Worm (Caenorhabditis elegans) whole organism, L1 larva: ENCODE data around the gene F22B5.5.

Experiments used
- C16A3.4 ChIP-seq: fragments of 150-350 bp; optimal IDR thresholded peaks from 2 replicates; lab custom pipeline; 2014; ENCODE audit warnings: missing biosample characterization, missing genetic modification characterization
- F16B12.6 ChIP-seq: fragments of 150-350 bp; optimal IDR thresholded peaks from 2 replicates; lab custom pipeline; 2014; ENCODE audit warnings: missing biosample characterization, missing genetic modification characterization
- aha-1 ChIP-seq: fragments of 150-350 bp; optimal IDR thresholded peaks from 2 replicates; lab custom pipeline; 2014; ENCODE audit warnings: missing biosample characterization, missing genetic modification characterization
- alr-1 ChIP-seq: fragments of 200-800 bp; sonication (Bioruptor generic); optimal IDR thresholded peaks from 2 replicates; lab custom pipeline; 2018; ENCODE audit warnings: borderline replicate concordance, mild to moderate bottlenecking, missing genetic modification characterization, missing compliant biosample characterization
- blmp-1 ChIP-seq: fragments of 150-350 bp; optimal IDR thresholded peaks from 2 replicates; lab custom pipeline; 2014; ENCODE audit warnings: missing biosample characterization, missing genetic modification characterization
- ceh-82 ChIP-seq, 3 experiments: fragments of 150-350 bp in 1 of 3; sonication (generic microtip) in 2 of 3; optimal IDR thresholded peaks; 2 replicates each; lab custom pipeline; 2014 to 2017; ENCODE audit warnings: missing biosample characterization in 3 of 3, missing genetic modification characterization in 3 of 3
- dpl-1 ChIP-seq, 3 experiments: fragments of 150-350 bp in 2 of 3; sonication (generic microtip) in 1 of 3; optimal IDR thresholded peaks; 2 replicates each; lab custom pipeline; 2014 to 2017; ENCODE audit warnings: missing biosample characterization in 3 of 3, missing genetic modification characterization in 3 of 3, missing genetic modification reagents in 3 of 3
- efl-1 ChIP-seq, 4 experiments: fragments of 150-350 bp; optimal IDR thresholded peaks in 3 of 4; peaks in 1 of 4; 1 replicate in 1 of 4; 2 replicates in 3 of 4; lab custom pipeline; 2014; ENCODE audit warnings: missing biosample characterization in 2 of 4, missing genetic modification characterization in 2 of 4, missing genetic modification reagents in 2 of 4
- elt-2 ChIP-seq: sonication (generic microtip); optimal IDR thresholded peaks from 2 replicates; lab custom pipeline; 2016; ENCODE audit warnings: missing genetic modification characterization, mild to moderate bottlenecking, inconsistent platforms, missing compliant biosample characterization, missing genetic modification reagents
- ets-5 ChIP-seq: fragments of 200-800 bp; sonication (Bioruptor generic); IDR thresholded peaks from 2 replicates; pipeline ENCODE4 v1.3.6; 2022; ENCODE audit warnings: missing genetic modification characterization, missing compliant biosample characterization
- fkh-4 ChIP-seq: sonication (generic microtip); optimal IDR thresholded peaks from 2 replicates; lab custom pipeline; 2016; ENCODE audit warnings: missing compliant biosample characterization, missing genetic modification characterization, borderline replicate concordance
- fkh-8 ChIP-seq: sonication (generic microtip); optimal IDR thresholded peaks from 2 replicates; lab custom pipeline; 2016; ENCODE audit warnings: mild to moderate bottlenecking, missing genetic modification characterization, missing compliant biosample characterization
- fos-1 ChIP-seq: fragments of 150-350 bp; optimal IDR thresholded peaks from 2 replicates; lab custom pipeline; 2014; ENCODE audit warnings: missing biosample characterization, missing genetic modification characterization
- grh-1 ChIP-seq: fragments of 200-800 bp; sonication (Bioruptor generic); IDR thresholded peaks from 2 replicates; pipeline ENCODE4 v1.3.6; 2022; ENCODE audit warnings: missing genetic modification reagents, missing genetic modification characterization, missing compliant biosample characterization
- irx-1 ChIP-seq: sonication (generic microtip); optimal IDR thresholded peaks from 2 replicates; lab custom pipeline; 2016; ENCODE audit warnings: missing genetic modification characterization, missing compliant biosample characterization
- isw-1 ChIP-seq: fragments of 200-800 bp; sonication (Bioruptor generic); IDR thresholded peaks from 2 replicates; pipeline ENCODE4 v1.3.6; 2022; ENCODE audit warnings: missing genetic modification characterization, missing compliant biosample characterization
- lin-14 ChIP-seq: fragments of 200-800 bp; sonication (Bioruptor generic); optimal IDR thresholded peaks from 2 replicates; lab custom pipeline; 2018; ENCODE audit warnings: mild to moderate bottlenecking, missing genetic modification characterization, moderate library complexity, missing compliant biosample characterization
- lin-35 ChIP-seq, 2 experiments: fragments of 150-350 bp; optimal IDR thresholded peaks; 2 replicates each; lab custom pipeline; 2014; ENCODE audit warnings: missing biosample characterization in 2 of 2, missing genetic modification characterization in 2 of 2, missing genetic modification reagents in 2 of 2
- lsy-2 ChIP-seq, 2 experiments: fragments of 150-350 bp; optimal IDR thresholded peaks; 2 replicates each; lab custom pipeline; 2014; ENCODE audit warnings: missing biosample characterization in 2 of 2, missing genetic modification characterization in 2 of 2
- mab-9 ChIP-seq: fragments of 200-800 bp; sonication (Bioruptor generic); IDR thresholded peaks from 2 replicates; pipeline ENCODE4 v1.3.6; 2022; ENCODE audit warnings: missing genetic modification reagents, missing genetic modification characterization, missing compliant biosample characterization
- mef-2 ChIP-seq: fragments of 150-350 bp; optimal IDR thresholded peaks from 2 replicates; lab custom pipeline; 2014; ENCODE audit warnings: missing biosample characterization, missing genetic modification characterization
- mep-1 ChIP-seq: fragments of 150-350 bp; optimal IDR thresholded peaks from 2 replicates; lab custom pipeline; 2014; ENCODE audit warnings: missing biosample characterization, missing genetic modification characterization
- nhr-11 ChIP-seq: fragments of 150-350 bp; optimal IDR thresholded peaks from 2 replicates; lab custom pipeline; 2014; ENCODE audit warnings: missing biosample characterization, missing genetic modification characterization
- nhr-20 ChIP-seq: sonication (generic microtip); optimal IDR thresholded peaks from 2 replicates; lab custom pipeline; 2016; ENCODE audit warnings: mild to moderate bottlenecking, missing genetic modification characterization, missing compliant biosample characterization
- nhr-28 ChIP-seq: fragments of 150-350 bp; optimal IDR thresholded peaks from 2 replicates; lab custom pipeline; 2014; ENCODE audit warnings: missing biosample characterization, missing genetic modification characterization
- nhr-47 ChIP-seq: sonication (generic microtip); optimal IDR thresholded peaks from 2 replicates; lab custom pipeline; 2016; ENCODE audit warnings: mild to moderate bottlenecking, missing genetic modification characterization, moderate library complexity, missing compliant biosample characterization
- nhr-76 ChIP-seq: sonication (generic microtip); optimal IDR thresholded peaks from 2 replicates; lab custom pipeline; 2017; ENCODE audit warnings: missing biosample characterization, missing genetic modification characterization
- nhr-84 ChIP-seq: sonication (generic microtip); optimal IDR thresholded peaks from 2 replicates; lab custom pipeline; 2017; ENCODE audit warnings: missing biosample characterization, missing genetic modification characterization
- nhr-85 ChIP-seq: sonication (generic microtip); peaks from one replicate; lab custom pipeline; 2016; ENCODE audit warnings: missing genetic modification characterization, inconsistent platforms, missing compliant biosample characterization
- pqm-1 ChIP-seq: sonication (generic microtip); optimal IDR thresholded peaks from 3 replicates; lab custom pipeline; 2017; ENCODE audit warnings: missing biosample characterization, missing genetic modification characterization
- snu-23 ChIP-seq: sonication (generic microtip); optimal IDR thresholded peaks from 2 replicates; lab custom pipeline; 2016; ENCODE audit warnings: missing genetic modification characterization, missing compliant biosample characterization
- sox-4 ChIP-seq: sonication (generic microtip); optimal IDR thresholded peaks from 2 replicates; lab custom pipeline; 2016; ENCODE audit warnings: missing genetic modification characterization, missing compliant biosample characterization
- sptf-1 ChIP-seq: fragments of 150-350 bp; optimal IDR thresholded peaks from 2 replicates; lab custom pipeline; 2014; ENCODE audit warnings: missing biosample characterization, missing genetic modification characterization
- sup-37 ChIP-seq: fragments of 200-800 bp; sonication (Bioruptor generic); optimal IDR thresholded peaks from 2 replicates; lab custom pipeline; 2018; ENCODE audit warnings: mild to moderate bottlenecking, missing genetic modification characterization, missing compliant biosample characterization
- tbx-2 ChIP-seq: sonication (generic microtip); optimal IDR thresholded peaks from 2 replicates; lab custom pipeline; 2016; ENCODE audit warnings: missing genetic modification characterization, missing compliant biosample characterization
- tlp-1 ChIP-seq: fragments of 150-350 bp; optimal IDR thresholded peaks from 2 replicates; lab custom pipeline; 2014; ENCODE audit warnings: missing biosample characterization, missing genetic modification characterization
- unc-130 ChIP-seq: fragments of 150-350 bp; optimal IDR thresholded peaks from 2 replicates; lab custom pipeline; 2017; ENCODE audit warnings: missing biosample characterization, missing genetic modification characterization, inconsistent platforms
- unc-86 ChIP-seq: sonication (generic microtip); optimal IDR thresholded peaks from 2 replicates; lab custom pipeline; 2016; ENCODE audit warnings: missing genetic modification characterization, missing compliant biosample characterization
- vab-15 ChIP-seq: sonication (generic microtip); optimal IDR thresholded peaks from 2 replicates; lab custom pipeline; 2017; ENCODE audit warnings: missing genotype, mild to moderate bottlenecking, missing genetic modification characterization, missing compliant biosample characterization
- xbp-1 ChIP-seq: sonication (generic microtip); optimal IDR thresholded peaks from 2 replicates; lab custom pipeline; 2016; ENCODE audit warnings: missing genetic modification characterization, missing compliant biosample characterization
- zag-1 ChIP-seq: fragments of 150-350 bp; optimal IDR thresholded peaks from 2 replicates; lab custom pipeline; 2014; ENCODE audit warnings: missing biosample characterization, missing genetic modification characterization
- ztf-4 ChIP-seq: fragments of 150-350 bp; optimal IDR thresholded peaks from 2 replicates; lab custom pipeline; 2014; ENCODE audit warnings: missing biosample characterization, missing genetic modification characterization

Gene F22B5.5

DNA sequence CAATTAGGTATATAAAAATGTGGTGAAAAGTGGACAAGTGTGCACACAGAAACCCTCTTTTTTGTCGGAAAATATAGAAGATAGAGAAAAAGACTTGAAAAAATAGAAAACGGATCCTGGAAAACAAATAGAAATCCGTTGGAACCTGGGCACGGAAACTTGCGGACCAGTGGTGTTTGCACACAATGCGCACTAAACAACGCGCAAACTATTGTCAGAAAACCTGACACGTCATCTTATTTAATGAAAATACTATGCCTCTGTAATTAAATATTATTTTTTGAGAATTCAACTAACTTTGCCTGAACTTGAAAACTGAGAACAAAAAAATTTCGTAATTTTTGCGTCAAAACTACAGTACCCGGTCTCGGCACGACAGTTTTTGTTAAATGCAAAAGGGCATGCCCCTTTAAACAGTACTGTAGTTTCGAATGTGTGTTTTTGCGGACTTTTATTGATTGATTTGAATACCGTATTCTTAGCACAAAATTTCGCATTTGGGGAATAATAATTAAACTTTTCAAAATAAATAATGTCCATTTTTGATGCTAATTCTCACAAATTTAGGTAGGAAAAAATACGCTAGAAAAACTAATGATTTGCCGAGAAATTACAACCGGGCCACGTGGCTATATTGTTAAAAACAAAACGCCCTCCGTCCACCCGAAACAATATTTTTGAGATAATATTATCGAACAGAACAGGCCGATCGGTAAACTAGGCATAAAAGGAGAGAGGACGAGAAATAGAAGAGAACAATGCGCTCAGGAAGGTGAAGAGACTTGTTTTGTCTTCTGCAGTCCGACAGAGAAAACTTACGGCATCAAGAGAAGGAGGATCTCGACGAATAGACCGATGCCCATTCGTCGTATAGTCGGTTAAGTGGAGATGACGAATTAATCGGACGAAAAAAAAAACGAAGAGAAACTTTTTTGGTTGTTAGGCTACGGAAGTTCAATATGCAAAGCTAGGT, 25.2 kb downstream of the F22B5.5 start:
- no peak for TF ChIP-seq fkh-8 (tag; lab: Kevin White, UChicago)
- no peak for TF ChIP-seq grh-1 (GFP tag; lab: Robert Waterston, UW)
- TF ChIP-seq snu-23 (GFP tag; lab: Kevin White, UChicago): peak; percentile 36
- TF ChIP-seq efl-1 (optimal IDR thresholded peaks at IDR 0.05; lab: Kevin White, UChicago): peak; percentile 12 to 40
- TF ChIP-seq efl-1 (GFP tag; optimal IDR thresholded peaks at IDR 0.05 in 1 of 2; lab: Kevin White, UChicago): peak in 1 of 2 experiments; percentile 26
- TF ChIP-seq unc-130 (tag; lab: Kevin White, UChicago): no peak
- TF ChIP-seq isw-1 (GFP tag; lab: Robert Waterston, UW): no peak
- no peak for TF ChIP-seq pqm-1 (tag; lab: Kevin White, UChicago)
- TF ChIP-seq lsy-2 (tag; optimal IDR thresholded peaks at IDR 0.05; lab: Kevin White, UChicago): peak in 1 of 2 experiments; percentile 41
- no peak for TF ChIP-seq zag-1
- TF ChIP-seq lin-35 (GFP tag; optimal IDR thresholded peaks at IDR 0.05; lab: Kevin White, UChicago): peak; percentile 23 to 35
- TF ChIP-seq xbp-1 (tag; lab: Kevin White, UChicago): peak; percentile 38
- peak; percentile 47 for TF ChIP-seq lin-14 (GFP tag; lab: Kevin White, UChicago)
- no peak for TF ChIP-seq vab-15 (tag; lab: Kevin White, UChicago)
- no peak for TF ChIP-seq ets-5 (GFP tag; lab: Robert Waterston, UW)
- peak; percentile 84 for TF ChIP-seq F16B12.6 (tag; lab: Kevin White, UChicago)
- TF ChIP-seq irx-1 (tag; lab: Kevin White, UChicago): no peak
- TF ChIP-seq ztf-4: no peak
- no peak for TF ChIP-seq C16A3.4 (tag; lab: Kevin White, UChicago)
- no peak for TF ChIP-seq ceh-82 (tag; optimal IDR thresholded peaks at IDR 0.05; lab: Kevin White, UChicago)
- TF ChIP-seq tbx-2 (tag; lab: Kevin White, UChicago): no peak
- TF ChIP-seq aha-1: no peak
- TF ChIP-seq nhr-85 (tag; lab: Kevin White, UChicago): peak; percentile 59
- TF ChIP-seq nhr-11: no peak
- TF ChIP-seq dpl-1 (GFP tag; optimal IDR thresholded peaks at IDR 0.05; lab: Kevin White, UChicago): peak in 2 of 3 experiments; percentile 20 to 42
- no peak for TF ChIP-seq fos-1 (tag; lab: Kevin White, UChicago)
- TF ChIP-seq mep-1: peak; percentile 68
- TF ChIP-seq elt-2 (tag; lab: Kevin White, UChicago): no peak
- TF ChIP-seq blmp-1: peak; percentile 79
- TF ChIP-seq sup-37 (GFP tag; lab: Kevin White, UChicago): no peak
- TF ChIP-seq sox-4: no peak
- TF ChIP-seq nhr-47 (tag; lab: Kevin White, UChicago): no peak

DNA sequence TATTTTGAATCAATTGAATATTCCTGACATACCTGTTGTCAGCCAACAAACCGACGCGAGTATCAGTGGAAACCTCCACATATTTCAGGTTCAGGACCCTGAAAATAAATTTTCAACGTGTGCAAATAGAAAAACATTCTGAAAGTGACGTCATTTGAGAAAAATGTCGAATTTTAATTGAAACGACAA, 25.8 kb downstream of the F22B5.5 start, which contains the start of gene F14E5.2:
Gene F14E5.2 (minus strand): TSS at position 101 of the 189 bp plus-strand sequence.
- TF ChIP-seq tbx-2 (tag; lab: Kevin White, UChicago) (no peak), mab-9 (GFP tag; lab: Robert Waterston, UW) (no peak), lsy-2 (tag; optimal IDR thresholded peaks at IDR 0.05; lab: Kevin White, UChicago) (no peak), nhr-84 (no peak), nhr-28 (tag; lab: Kevin White, UChicago) (no peak), fos-1 (tag; lab: Kevin White, UChicago) (no peak), ets-5 (GFP tag; lab: Robert Waterston, UW) (no peak), F16B12.6 (tag; lab: Kevin White, UChicago) (no peak), sptf-1 (no peak), mef-2 (tag; lab: Kevin White, UChicago) (no peak), nhr-76 (tag; lab: Kevin White, UChicago) (no peak), unc-86 (no peak), vab-15 (tag; lab: Kevin White, UChicago) (no peak), nhr-20 (tag; lab: Kevin White, UChicago) (no peak), elt-2 (tag; lab: Kevin White, UChicago) (no peak), tlp-1 (tag; lab: Kevin White, UChicago) (no peak), fkh-4 (no peak), alr-1 (tag; lab: Kevin White, UChicago) (no peak)
